Fruit fly (Drosophila melanogaster): Measurements from ENCODE around the gene hry.

DNA sequence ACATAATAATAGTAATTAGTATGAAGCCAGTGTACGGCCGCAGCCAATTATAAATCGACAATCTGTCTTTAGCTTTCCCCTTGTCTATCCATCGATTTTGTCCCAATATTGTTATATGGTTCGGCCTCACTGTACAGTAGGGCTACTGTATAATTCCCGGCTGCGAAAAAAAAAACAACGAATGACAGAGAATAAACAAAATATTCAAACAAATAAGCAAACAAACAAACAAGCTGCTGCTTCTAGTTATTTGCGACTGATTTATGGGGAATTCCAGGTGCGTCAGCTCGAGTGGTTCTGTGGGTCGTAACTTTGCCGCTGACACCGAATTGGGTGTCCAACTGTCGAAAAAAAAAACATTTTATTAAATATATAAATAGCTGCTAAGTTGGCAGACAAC is 14.1 kb downstream of the hry start:
- no peak for TF ChIP-seq ttk (optimal IDR thresholded peaks at IDR 0.05)
- no peak for TF ChIP-seq psq (optimal IDR thresholded peaks at IDR 0.05)
- TF ChIP-seq Sin3A (optimal IDR thresholded peaks at IDR 0.05), result no peak
